Worm (Caenorhabditis elegans) whole organism, mixed stage, embryonic: ENCODE results near the gene F40G12.6.
"Not testable (repeated sequence)": the region's sequence is repeated elsewhere in the genome, so short reads cannot be mapped to it uniquely, and the experiment has no call there.

ENCODE experiments used
- blmp-1 ChIP-seq: fragments of 150-350 bp; optimal IDR thresholded peaks from 2 replicates; lab custom pipeline; 2014; ENCODE audit warnings: missing biosample characterization, missing genetic modification characterization
- drap-1 ChIP-seq: fragments of 200-800 bp; sonication (Bioruptor generic); optimal IDR thresholded peaks from 3 replicates; lab custom pipeline; 2018; ENCODE audit warnings: mild to moderate bottlenecking, missing genetic modification characterization, missing compliant biosample characterization
- elt-1 ChIP-seq: sonication (generic microtip); optimal IDR thresholded peaks from 2 replicates; lab custom pipeline; 2017; ENCODE audit warnings: missing genetic modification characterization, mild to moderate bottlenecking, missing compliant biosample characterization, antibody characterized with exemption, moderate library complexity, borderline replicate concordance; ENCODE audit not compliant: insufficient read depth
- elt-3 ChIP-seq: fragments of 150-350 bp; optimal IDR thresholded peaks from 2 replicates; lab custom pipeline; 2014; ENCODE audit warnings: missing biosample characterization, missing genetic modification characterization
- hlh-1 ChIP-seq: fragments of 150-350 bp; optimal IDR thresholded peaks from 2 replicates; lab custom pipeline; 2014; ENCODE audit warnings: missing biosample characterization, missing genetic modification reagents, missing genetic modification characterization
- mab-5 ChIP-seq: fragments of 150-350 bp; optimal IDR thresholded peaks from 2 replicates; lab custom pipeline; 2014; ENCODE audit warnings: missing biosample characterization, missing genetic modification characterization
- nhr-28 ChIP-seq: fragments of 150-350 bp; optimal IDR thresholded peaks from 2 replicates; lab custom pipeline; 2014; ENCODE audit warnings: missing biosample characterization, missing genetic modification characterization
- pha-4 ChIP-seq: fragments of 150-350 bp; optimal IDR thresholded peaks from 2 replicates; lab custom pipeline; 2018; ENCODE audit warnings: missing biosample characterization, missing genetic modification reagents, missing genetic modification characterization
- sptf-1 ChIP-seq: sonication (generic microtip); optimal IDR thresholded peaks from 2 replicates; lab custom pipeline; 2017; ENCODE audit warnings: mild to moderate bottlenecking, missing genetic modification characterization, moderate library complexity, missing compliant biosample characterization
- unc-120 ChIP-seq: sonication (generic microtip); optimal IDR thresholded peaks from 2 replicates; lab custom pipeline; 2017; ENCODE audit warnings: missing genetic modification characterization, missing compliant biosample characterization; ENCODE audit not compliant: poor library complexity, severe bottlenecking
- unc-39 ChIP-seq: fragments of 150-350 bp; optimal IDR thresholded peaks from 2 replicates; lab custom pipeline; 2014; ENCODE audit warnings: missing biosample characterization, missing genetic modification characterization
- unc-62 ChIP-seq: fragments of 150-350 bp; optimal IDR thresholded peaks from 2 replicates; lab custom pipeline; 2014; ENCODE audit warnings: missing biosample characterization, missing genetic modification reagents, missing genetic modification characterization

DNA sequence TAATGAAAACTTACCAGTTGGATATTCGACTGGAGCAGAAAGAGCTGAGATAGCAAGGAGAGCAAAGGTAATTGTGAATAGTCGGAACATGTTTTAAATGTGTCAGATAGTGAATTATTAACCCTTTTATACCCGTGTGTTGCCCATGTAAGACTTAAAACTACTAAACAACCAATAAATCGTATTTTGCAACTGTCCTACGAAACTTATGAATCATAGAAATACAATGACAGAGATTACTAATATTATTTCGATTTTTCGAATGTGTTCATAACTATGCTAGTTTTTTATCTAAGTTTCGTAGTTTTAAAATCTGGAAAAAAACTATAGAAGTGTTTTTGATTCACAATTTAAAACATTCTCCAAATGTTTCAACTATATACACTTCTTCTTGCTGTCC, 33.9 kb upstream of the F40G12.6 start, which contains the start of gene spig-4:
- TF ChIP-seq drap-1 (GFP tag; lab: Kevin White, UChicago); unc-39 (tag; lab: Kevin White, UChicago); blmp-1 (tag; lab: Kevin White, UChicago); elt-3 (tag; lab: Kevin White, UChicago); nhr-28; mab-5; pha-4 (tag; lab: Kevin White, UChicago); elt-1; hlh-1 (tag; lab: Kevin White, UChicago); unc-62 (GFP tag; lab: Kevin White, UChicago); unc-120 (tag; lab: Kevin White, UChicago); sptf-1 (tag; lab: Kevin White, UChicago): not testable (repeated sequence)
